Worm (Caenorhabditis elegans): ENCODE measurements around the gene str-16.

The str-16 gene

DNA sequence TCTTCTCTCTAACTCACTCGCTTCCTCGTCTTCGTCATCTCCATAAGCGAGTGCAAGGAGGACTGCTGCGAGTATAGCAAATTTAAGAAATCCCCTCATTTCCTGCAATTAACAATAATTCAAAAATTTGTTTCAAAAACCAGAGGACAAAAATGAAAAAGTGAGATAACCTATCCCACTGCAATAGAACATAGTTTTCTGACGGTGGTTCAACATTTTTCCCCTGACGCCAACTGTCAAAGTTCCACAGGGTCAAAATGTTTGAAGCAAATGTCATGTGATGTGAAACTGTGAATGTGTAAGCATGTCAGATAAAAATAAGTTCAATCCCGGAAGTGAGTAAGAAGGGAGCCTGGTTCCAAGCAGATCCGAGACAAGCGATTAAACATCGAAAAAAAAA, 32.7 kb downstream of the str-16 start, which contains the start of gene T28A11.19:
Gene T28A11.19 (minus strand): TSS at position 108 of the 400 bp plus-strand sequence.
- TF ChIP-seq egl-27 (tag; optimal IDR thresholded peaks at IDR 0.05) = no peak
- TF ChIP-seq jun-1 (tag; optimal IDR thresholded peaks at IDR 0.05) = no peak
- TF ChIP-seq ztf-4 (tag; optimal IDR thresholded peaks at IDR 0.05) = no peak
- no peak for TF ChIP-seq daf-12 (tag; optimal IDR thresholded peaks at IDR 0.05)
- no peak for TF ChIP-seq R02D3.7 (tag; optimal IDR thresholded peaks at IDR 0.05)
- no peak for TF ChIP-seq ceh-9 (tag; optimal IDR thresholded peaks at IDR 0.05)

DNA sequence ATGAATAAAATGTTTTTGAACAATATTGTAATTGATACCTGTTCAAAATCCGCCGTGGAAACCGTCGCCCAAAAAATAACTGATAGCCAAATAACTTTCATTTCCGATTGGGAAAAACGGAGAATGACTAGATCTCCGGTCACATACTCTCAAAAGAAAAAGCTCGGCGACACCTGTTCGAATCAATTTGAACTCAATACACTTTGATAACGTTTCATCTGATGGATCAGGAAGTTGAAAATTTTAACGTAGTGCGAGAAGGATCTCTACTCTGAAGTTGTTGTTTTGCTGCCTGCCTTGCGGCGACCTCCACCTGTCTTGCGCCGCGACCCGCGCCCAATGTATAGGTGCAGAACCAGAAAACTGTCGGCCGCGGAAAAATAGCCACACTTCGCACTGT, 36.5 kb downstream of the str-16 start, which contains the start of gene T28A11.20:
Gene T28A11.20 (minus strand): TSS at position 101 of the 400 bp plus-strand sequence.
- no peak for TF ChIP-seq mml-1 (tag; optimal IDR thresholded peaks at IDR 0.05)
- no peak for TF ChIP-seq nhr-67 (tag; optimal IDR thresholded peaks at IDR 0.05)
- TF ChIP-seq eor-1 (tag; optimal IDR thresholded peaks at IDR 0.05) = no peak
- no peak for TF ChIP-seq unc-62 (GFP tag; optimal IDR thresholded peaks at IDR 0.05)
- TF ChIP-seq snpc-4 (tag; optimal IDR thresholded peaks at IDR 0.05) = no peak
- no peak for TF ChIP-seq lsy-12 (tag; optimal IDR thresholded peaks at IDR 0.05)
- TF ChIP-seq ztf-4 (tag; optimal IDR thresholded peaks at IDR 0.05) = no peak

DNA sequence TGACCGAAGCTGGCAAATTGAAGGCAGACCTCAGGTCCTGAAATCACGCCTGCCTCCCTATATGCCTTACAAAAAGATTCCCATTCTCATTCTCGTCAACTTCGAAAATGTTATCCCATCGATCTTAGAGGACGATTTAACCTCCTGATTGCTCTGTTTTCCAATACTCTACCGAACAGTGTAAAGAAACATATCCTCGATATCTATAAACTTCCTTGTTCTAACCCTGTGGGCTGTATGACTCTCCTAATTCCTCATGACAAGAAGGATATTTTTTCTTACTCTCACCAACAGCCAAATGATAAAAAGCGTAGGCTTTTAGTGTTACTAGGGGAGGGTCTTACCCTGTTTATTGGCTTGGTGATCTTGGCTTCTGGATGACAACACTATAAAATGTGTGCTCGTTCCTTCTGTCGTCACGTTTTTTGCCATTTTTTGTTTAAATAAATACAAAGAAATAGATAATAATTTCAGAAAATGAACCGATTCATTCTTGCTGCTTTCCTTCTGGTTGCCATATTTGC, 37.0 kb downstream of the str-16 start, which contains the start of gene T28A11.4:
Gene T28A11.4 (plus strand): TSS at position 474 of the 524 bp plus-strand sequence.
- no peak for TF ChIP-seq ceh-28 (tag; optimal IDR thresholded peaks at IDR 0.05)
- TF ChIP-seq ceh-16 (tag; optimal IDR thresholded peaks at IDR 0.05) = no peak
- TF ChIP-seq daf-12 (tag; optimal IDR thresholded peaks at IDR 0.05) = no peak
- TF ChIP-seq lsy-12 (tag; optimal IDR thresholded peaks at IDR 0.05) = no peak
- no peak for TF ChIP-seq elt-2 (tag; optimal IDR thresholded peaks at IDR 0.05)
- TF ChIP-seq unc-62 (GFP tag; optimal IDR thresholded peaks at IDR 0.05) = no peak
- no peak for TF ChIP-seq mml-1 (tag; optimal IDR thresholded peaks at IDR 0.05)
- TF ChIP-seq ama-1 (optimal IDR thresholded peaks at IDR 0.05) = no peak
- no peak for TF ChIP-seq nhr-77 (tag; optimal IDR thresholded peaks at IDR 0.05)
- TF ChIP-seq fkh-2 (tag; optimal IDR thresholded peaks at IDR 0.05) = no peak
- TF ChIP-seq elt-1 (tag; optimal IDR thresholded peaks at IDR 0.05) = no peak
- TF ChIP-seq mdl-1 (tag; optimal IDR thresholded peaks at IDR 0.05) = no peak
- no peak for TF ChIP-seq ztf-11 (tag; optimal IDR thresholded peaks at IDR 0.05)
- TF ChIP-seq nhr-43 (tag; optimal IDR thresholded peaks at IDR 0.05; ENCODE audit: poor library complexity, severe bottlenecking) = no peak
- no peak for TF ChIP-seq elt-3 (tag; optimal IDR thresholded peaks at IDR 0.05)
- TF ChIP-seq pha-4 (tag; optimal IDR thresholded peaks at IDR 0.05) = no peak
- TF ChIP-seq lin-15B (tag; optimal IDR thresholded peaks at IDR 0.05) = no peak

DNA sequence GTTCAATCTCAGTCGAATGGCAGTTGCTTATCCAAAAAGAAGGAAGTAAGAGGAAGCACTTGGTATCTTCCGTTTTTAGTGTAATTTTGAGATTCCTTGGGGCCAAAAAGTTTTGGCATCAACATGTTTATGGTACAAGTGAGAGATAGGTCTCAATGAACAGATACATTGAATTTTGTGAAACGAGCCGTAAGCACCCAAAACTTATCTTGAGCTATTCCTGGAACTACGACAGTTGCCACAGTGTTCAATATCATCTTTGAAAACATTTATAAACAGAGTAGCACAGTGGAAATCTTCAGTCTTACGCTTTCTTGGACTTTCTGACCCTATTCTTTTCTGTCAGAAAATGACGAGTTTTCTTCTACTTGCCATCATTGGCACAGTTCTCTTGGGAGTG, 38.4 kb downstream of the str-16 start, which contains the start of gene T28A11.3:
Gene T28A11.3 (plus strand): TSS at position 301 of the 400 bp plus-strand sequence.
- TF ChIP-seq nfya-1 (tag; optimal IDR thresholded peaks at IDR 0.05; ENCODE audit: insufficient read depth) = no peak
- no peak for TF ChIP-seq pha-4 (tag; optimal IDR thresholded peaks at IDR 0.05)
- no peak for TF ChIP-seq mdl-1 (tag; optimal IDR thresholded peaks at IDR 0.05)
- TF ChIP-seq lin-15B (tag; optimal IDR thresholded peaks at IDR 0.05) = no peak
- TF ChIP-seq nhr-23 (tag; optimal IDR thresholded peaks at IDR 0.05) = no peak
- TF ChIP-seq egl-5 (tag; optimal IDR thresholded peaks at IDR 0.05) = no peak
- TF ChIP-seq lin-39 (tag; optimal IDR thresholded peaks at IDR 0.05) = no peak
- no peak for TF ChIP-seq jun-1 (tag; optimal IDR thresholded peaks at IDR 0.05)
- TF ChIP-seq ceh-82 (tag; optimal IDR thresholded peaks at IDR 0.05) = no peak
- TF ChIP-seq nhr-25 (tag; optimal IDR thresholded peaks at IDR 0.05) = no peak
- TF ChIP-seq nhr-77 (tag; optimal IDR thresholded peaks at IDR 0.05) = no peak
- no peak for TF ChIP-seq elt-3 (tag; optimal IDR thresholded peaks at IDR 0.05)
- no peak for TF ChIP-seq aly-2 (tag; optimal IDR thresholded peaks at IDR 0.05)
- TF ChIP-seq nhr-43 (tag; optimal IDR thresholded peaks at IDR 0.05; ENCODE audit: poor library complexity, severe bottlenecking) = no peak
- no peak for TF ChIP-seq nhr-76 (tag; optimal IDR thresholded peaks at IDR 0.05)
- no peak for TF ChIP-seq eor-1 (tag; optimal IDR thresholded peaks at IDR 0.05)
- no peak for TF ChIP-seq elt-2 (tag; optimal IDR thresholded peaks at IDR 0.05)
- TF ChIP-seq fkh-10 (GFP tag; optimal IDR thresholded peaks at IDR 0.05) = no peak
- TF ChIP-seq daf-12 (tag; optimal IDR thresholded peaks at IDR 0.05) = no peak
- no peak for TF ChIP-seq fos-1 (tag; optimal IDR thresholded peaks at IDR 0.05)

Measured in whole organism, L3 larva.